Worm (Caenorhabditis elegans) whole organism, L4 larva: Measurements from ENCODE around the gene Y38H6C.8.

Source experiments
- T26A8.4 ChIP-seq: fragments of 200-800 bp; sonication (Bioruptor generic); IDR thresholded peaks from 2 replicates; pipeline ENCODE4 v1.3.6; 2022; ENCODE audit warnings: missing genetic modification characterization, missing compliant biosample characterization
- Y105C5A.15 ChIP-seq: fragments of 200-800 bp; sonication (Bioruptor generic); IDR thresholded peaks from 2 replicates; pipeline ENCODE4 v1.3.6; 2022; ENCODE audit warnings: missing genetic modification characterization, missing compliant biosample characterization
- ceh-82 ChIP-seq: sonication (generic microtip); optimal IDR thresholded peaks from 2 replicates; lab custom pipeline; 2017; ENCODE audit warnings: missing biosample characterization, missing genetic modification characterization
- ces-1 ChIP-seq: fragments of 150-350 bp; sonication (generic microtip); optimal IDR thresholded peaks from 4 replicates; lab custom pipeline; 2014; ENCODE audit warnings: missing biosample characterization, missing genetic modification reagents, missing genetic modification characterization
- daf-12 ChIP-seq: fragments of 150-350 bp; optimal IDR thresholded peaks from 2 replicates; lab custom pipeline; 2014; ENCODE audit warnings: missing biosample characterization, missing genetic modification reagents, missing genetic modification characterization
- dve-1 ChIP-seq: sonication (generic microtip); optimal IDR thresholded peaks from 2 replicates; lab custom pipeline; 2017; ENCODE audit warnings: antibody characterized with exemption, mild to moderate bottlenecking, missing genetic modification characterization, missing compliant biosample characterization; ENCODE audit not compliant: insufficient read depth
- lin-15B ChIP-seq: fragments of 150-350 bp; sonication (generic microtip); optimal IDR thresholded peaks from 3 replicates; lab custom pipeline; 2014; ENCODE audit warnings: missing biosample characterization, missing genetic modification characterization
- madf-9 ChIP-seq: fragments of 200-800 bp; sonication (Bioruptor generic); conservative IDR thresholded peaks from 2 replicates; pipeline ENCODE4 v1.3.6; 2022; ENCODE audit warnings: missing genetic modification reagents, missing genetic modification characterization, missing compliant biosample characterization
- nhr-11 ChIP-seq: fragments of 150-350 bp; optimal IDR thresholded peaks from 2 replicates; lab custom pipeline; 2014; ENCODE audit warnings: missing biosample characterization, missing genetic modification characterization
- nhr-237 ChIP-seq: sonication (generic microtip); optimal IDR thresholded peaks from 2 replicates; lab custom pipeline; 2017; ENCODE audit warnings: missing biosample characterization, missing genetic modification characterization
- skn-1 ChIP-seq: fragments of 150-350 bp; optimal IDR thresholded peaks from 2 replicates; lab custom pipeline; 2014; ENCODE audit warnings: missing biosample characterization, missing genetic modification characterization
- tag-97 ChIP-seq: fragments of 200-800 bp; sonication (Bioruptor generic); IDR thresholded peaks from 2 replicates; pipeline ENCODE4 v1.3.6; 2022; ENCODE audit warnings: missing genetic modification characterization, missing compliant biosample characterization

DNA sequence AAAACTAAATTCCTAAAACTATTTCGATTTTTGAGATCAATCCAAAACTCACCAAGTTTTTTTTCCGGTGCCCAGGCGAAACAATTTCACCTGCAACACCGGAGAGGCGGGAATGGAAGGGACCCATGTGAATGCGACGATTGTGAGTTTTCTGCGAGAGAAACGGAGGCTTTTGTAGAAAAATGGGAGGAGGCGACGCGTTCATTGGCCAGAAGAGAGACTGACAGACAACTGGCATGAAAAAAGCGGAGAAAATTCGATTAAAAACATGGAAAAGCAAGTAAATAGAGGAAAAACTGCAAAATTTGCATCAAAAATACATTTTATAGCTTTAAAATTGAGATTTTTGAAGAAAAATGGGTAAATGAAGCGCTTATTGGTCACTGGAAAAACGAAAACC is 37.9 kb upstream of the Y38H6C.8 start, which contains the start of gene B0250.7:
- TF ChIP-seq nhr-237 (tag; lab: Kevin White, UChicago) = no peak
- no peak for TF ChIP-seq tag-97 (GFP tag; lab: Robert Waterston, UW)
- no peak for TF ChIP-seq ceh-82 (tag; lab: Kevin White, UChicago)
- no peak for TF ChIP-seq dve-1 (tag; lab: Kevin White, UChicago)
- no peak for TF ChIP-seq T26A8.4 (GFP tag; lab: Robert Waterston, UW)
- TF ChIP-seq madf-9 (GFP tag; lab: Robert Waterston, UW) = no peak
- no peak for TF ChIP-seq nhr-11 (tag; lab: Kevin White, UChicago)
- TF ChIP-seq daf-12 (tag; lab: Kevin White, UChicago) = no peak
- no peak for TF ChIP-seq skn-1 (tag; lab: Kevin White, UChicago)
- no peak for TF ChIP-seq lin-15B (tag; lab: Kevin White, UChicago)
- no peak for TF ChIP-seq Y105C5A.15 (GFP tag; lab: Robert Waterston, UW)
- TF ChIP-seq ces-1 (GFP tag; lab: Kevin White, UChicago) = no peak
